Worm (Caenorhabditis elegans): ENCODE data around the gene his-2.

- TF ChIP-seq tbx-37 (GFP tag; conservative IDR thresholded peaks at IDR 0.05), result no peak
- TF ChIP-seq flt-1 (GFP tag; IDR thresholded peaks at IDR 0.05), result no peak
- TF ChIP-seq ama-1 (optimal IDR thresholded peaks at IDR 0.05), result no peak
- no peak for TF ChIP-seq B0310.2 (tag; optimal IDR thresholded peaks at IDR 0.05)
- no peak for TF ChIP-seq hmg-4 (GFP tag; optimal IDR thresholded peaks at IDR 0.05)
- TF ChIP-seq ceh-13 (GFP tag; optimal IDR thresholded peaks at IDR 0.05), result no peak
Observed at ce11 chrV:16015652-16016051, 26.4 kb downstream of the his-2 start, which contains the start of gene str-232.

Measured in whole organism, early embryonic.